Worm (Caenorhabditis elegans) whole organism, young adult: ENCODE measurements around the gene ntl-9.

Experiments used
- B0019.2 ChIP-seq: fragments of 200-800 bp; sonication (Bioruptor generic); conservative IDR thresholded peaks from 2 replicates; pipeline ENCODE4 v1.3.6; 2022; ENCODE audit warnings: missing genetic modification reagents, missing genetic modification characterization, missing compliant biosample characterization
- B0035.1 ChIP-seq: sonication (generic microtip); optimal IDR thresholded peaks from 2 replicates; lab custom pipeline; 2016; ENCODE audit warnings: missing genetic modification characterization, mild to moderate bottlenecking, missing compliant biosample characterization, missing genotype, missing genetic modification reagents
- B0261.1 ChIP-seq: sonication (generic microtip); optimal IDR thresholded peaks from 2 replicates; lab custom pipeline; 2016; ENCODE audit warnings: mild to moderate bottlenecking, missing genetic modification characterization, moderate library complexity, missing compliant biosample characterization
- C06A6.2 ChIP-seq: fragments of 200-800 bp; sonication (Bioruptor generic); conservative IDR thresholded peaks from 2 replicates; pipeline ENCODE4 v1.3.6; 2022; ENCODE audit warnings: missing genetic modification characterization, missing compliant biosample characterization
- F22D6.2 ChIP-seq: sonication (generic microtip); optimal IDR thresholded peaks from 2 replicates; lab custom pipeline; 2016; ENCODE audit warnings: mild to moderate bottlenecking, missing genetic modification characterization, missing compliant biosample characterization
- F23B12.7 ChIP-seq: sonication (generic microtip); optimal IDR thresholded peaks from 2 replicates; lab custom pipeline; 2017; ENCODE audit warnings: missing genetic modification characterization, mild to moderate bottlenecking, missing compliant biosample characterization, antibody characterized with exemption, moderate library complexity; ENCODE audit not compliant: insufficient read depth
- F33H1.4 ChIP-seq: fragments of 200-800 bp; sonication (Bioruptor generic); IDR thresholded peaks from 2 replicates; pipeline ENCODE4 v1.3.6; 2022; ENCODE audit warnings: missing genetic modification reagents, missing genetic modification characterization, missing compliant biosample characterization
- F39B2.1 ChIP-seq: fragments of 200-800 bp; sonication (Bioruptor generic); IDR thresholded peaks from 2 replicates; pipeline ENCODE4 v1.3.6; 2022; ENCODE audit warnings: missing genetic modification reagents, missing genetic modification characterization, missing compliant biosample characterization
- F55B11.4 ChIP-seq: sonication (generic microtip); optimal IDR thresholded peaks from 2 replicates; lab custom pipeline; 2016; ENCODE audit warnings: missing compliant biosample characterization, missing genetic modification characterization, borderline replicate concordance; ENCODE audit not compliant: insufficient read depth
- F57C9.4 ChIP-seq: sonication (generic microtip); optimal IDR thresholded peaks from 2 replicates; lab custom pipeline; 2017; ENCODE audit warnings: mild to moderate bottlenecking, missing genetic modification characterization, missing compliant biosample characterization
- T07F8.4 ChIP-seq: sonication (generic microtip); optimal IDR thresholded peaks from 2 replicates; lab custom pipeline; 2016; ENCODE audit warnings: mild to moderate bottlenecking, missing genetic modification characterization, moderate library complexity, missing compliant biosample characterization
- Y53F4B.3 ChIP-seq: fragments of 200-800 bp; sonication (Bioruptor generic); IDR thresholded peaks from 2 replicates; pipeline ENCODE4 v1.3.6; 2022; ENCODE audit warnings: missing genetic modification reagents, missing genetic modification characterization, missing compliant biosample characterization
- Y95B8A.8 ChIP-seq: fragments of 200-800 bp; sonication (Bioruptor generic); IDR thresholded peaks from 2 replicates; pipeline ENCODE4 v1.3.6; 2022; ENCODE audit warnings: missing genetic modification reagents, missing genetic modification characterization, missing compliant biosample characterization
- ama-1 ChIP-seq, 3 experiments: fragments of 150-350 bp in 1 of 3; sonication (generic microtip) in 2 of 3; optimal IDR thresholded peaks; 2 replicates each; lab custom pipeline; 2014 to 2018; ENCODE audit warnings: missing biosample characterization in 2 of 3, missing genetic modification characterization in 2 of 3, missing genetic modification reagents in 2 of 3
- athp-1 ChIP-seq: sonication (generic microtip); optimal IDR thresholded peaks from 2 replicates; lab custom pipeline; 2017; ENCODE audit warnings: mild to moderate bottlenecking, missing genetic modification characterization, missing compliant biosample characterization
- attf-6 ChIP-seq: fragments of 200-800 bp; sonication (Bioruptor generic); IDR thresholded peaks from 2 replicates; pipeline ENCODE4 v1.3.6; 2022; ENCODE audit warnings: missing genetic modification reagents, missing genetic modification characterization, missing compliant biosample characterization
- bed-2 ChIP-seq: fragments of 200-800 bp; sonication (Bioruptor generic); IDR thresholded peaks from 2 replicates; pipeline ENCODE4 v1.3.6; 2022; ENCODE audit warnings: missing genetic modification reagents, missing genetic modification characterization, missing compliant biosample characterization
- ceh-100 ChIP-seq: fragments of 200-800 bp; sonication (Bioruptor generic); IDR thresholded peaks from 2 replicates; pipeline ENCODE4 v1.3.6; 2022; ENCODE audit warnings: missing genetic modification reagents, missing genetic modification characterization, missing compliant biosample characterization
- ceh-27 ChIP-seq: fragments of 200-800 bp; sonication (Bioruptor generic); optimal IDR thresholded peaks from 2 replicates; lab custom pipeline; 2018; ENCODE audit warnings: mild to moderate bottlenecking, missing genetic modification characterization, moderate library complexity, missing compliant biosample characterization
- ceh-40 ChIP-seq: fragments of 200-800 bp; sonication (Bioruptor generic); IDR thresholded peaks from 2 replicates; pipeline ENCODE4 v1.3.6; 2022; ENCODE audit warnings: missing genetic modification characterization, missing compliant biosample characterization
- ceh-58 ChIP-seq: fragments of 200-800 bp; sonication (Bioruptor generic); IDR thresholded peaks from 2 replicates; pipeline ENCODE4 v1.3.6; 2022; ENCODE audit warnings: missing genetic modification characterization, missing compliant biosample characterization
- dox-1 ChIP-seq: fragments of 200-800 bp; sonication (Bioruptor generic); IDR thresholded peaks from 2 replicates; pipeline ENCODE4 v1.3.6; 2022; ENCODE audit warnings: missing genetic modification reagents, missing genetic modification characterization, missing compliant biosample characterization
- dpff-1 ChIP-seq: sonication (generic microtip); optimal IDR thresholded peaks from 2 replicates; lab custom pipeline; 2017; ENCODE audit warnings: mild to moderate bottlenecking, missing genetic modification characterization, missing compliant biosample characterization
- dpl-1 ChIP-seq: fragments of 150-350 bp; optimal IDR thresholded peaks from 2 replicates; lab custom pipeline; 2014; ENCODE audit warnings: missing biosample characterization, missing genetic modification reagents, missing genetic modification characterization
- ets-4 ChIP-seq: fragments of 200-800 bp; sonication (Bioruptor generic); optimal IDR thresholded peaks from 2 replicates; lab custom pipeline; 2018; ENCODE audit warnings: mild to moderate bottlenecking, missing genetic modification characterization, missing compliant biosample characterization
- him-1 ChIP-seq: sonication (generic microtip); optimal IDR thresholded peaks from 2 replicates; lab custom pipeline; 2016; ENCODE audit warnings: missing genotype, missing genetic modification reagents, missing genetic modification characterization, missing compliant biosample characterization
- hmg-1.2 ChIP-seq: fragments of 200-800 bp; sonication (Bioruptor generic); IDR thresholded peaks from 2 replicates; pipeline ENCODE4 v1.3.6; 2022; ENCODE audit warnings: missing genetic modification reagents, missing genetic modification characterization, missing compliant biosample characterization
- hsf-1 ChIP-seq: fragments of 200-800 bp; sonication (Bioruptor generic); IDR thresholded peaks from 2 replicates; pipeline ENCODE4 v1.3.6; 2022; ENCODE audit warnings: missing genetic modification reagents, missing genetic modification characterization, missing compliant biosample characterization
- let-526 ChIP-seq: fragments of 200-800 bp; sonication (Bioruptor generic); IDR thresholded peaks from 2 replicates; pipeline ENCODE4 v1.3.6; 2022; ENCODE audit warnings: missing genetic modification reagents, missing genetic modification characterization, missing compliant biosample characterization
- lin-54 ChIP-seq: fragments of 200-800 bp; sonication (Bioruptor generic); optimal IDR thresholded peaks from 2 replicates; lab custom pipeline; 2018; ENCODE audit warnings: mild to moderate bottlenecking, missing genetic modification characterization, missing compliant biosample characterization
- lsy-27 ChIP-seq: sonication (generic microtip); optimal IDR thresholded peaks from 2 replicates; lab custom pipeline; 2017; ENCODE audit warnings: missing genetic modification characterization, mild to moderate bottlenecking, missing compliant biosample characterization, antibody characterized with exemption, missing genotype, borderline replicate concordance; ENCODE audit not compliant: insufficient read depth
- madf-3 ChIP-seq: fragments of 200-800 bp; sonication (Bioruptor generic); IDR thresholded peaks from 2 replicates; pipeline ENCODE4 v1.3.6; 2022; ENCODE audit warnings: missing genetic modification reagents, missing genetic modification characterization, missing compliant biosample characterization
- mcd-1 ChIP-seq: fragments of 200-800 bp; sonication (Bioruptor generic); IDR thresholded peaks from 2 replicates; pipeline ENCODE4 v1.3.6; 2022; ENCODE audit warnings: missing genetic modification reagents, missing genetic modification characterization, missing compliant biosample characterization
- nfya-2 ChIP-seq: fragments of 200-800 bp; sonication (Bioruptor generic); IDR thresholded peaks from 2 replicates; pipeline ENCODE4 v1.3.6; 2022; ENCODE audit warnings: missing genetic modification reagents, missing genetic modification characterization, missing compliant biosample characterization
- nfyb-1 ChIP-seq: fragments of 200-800 bp; sonication (Bioruptor generic); IDR thresholded peaks from 2 replicates; pipeline ENCODE4 v1.3.6; 2022; ENCODE audit warnings: missing genetic modification reagents, missing genetic modification characterization, missing compliant biosample characterization
- nhr-27 ChIP-seq: fragments of 200-800 bp; sonication (Bioruptor generic); optimal IDR thresholded peaks from 2 replicates; lab custom pipeline; 2018; ENCODE audit warnings: mild to moderate bottlenecking, missing genetic modification characterization, moderate library complexity, missing compliant biosample characterization
- pbrm-1 ChIP-seq: fragments of 200-800 bp; sonication (Bioruptor generic); IDR thresholded peaks from 2 replicates; pipeline ENCODE4 v1.3.6; 2022; ENCODE audit warnings: missing genetic modification reagents, missing genetic modification characterization, missing compliant biosample characterization
- pha-4 ChIP-seq: fragments of 150-350 bp; sonication (generic microtip); optimal IDR thresholded peaks from 2 replicates; lab custom pipeline; 2014; ENCODE audit warnings: missing biosample characterization, missing genetic modification reagents, missing genetic modification characterization
- repo-1 ChIP-seq: sonication (generic microtip); optimal IDR thresholded peaks from 2 replicates; lab custom pipeline; 2017; ENCODE audit warnings: mild to moderate bottlenecking, missing genetic modification characterization, missing compliant biosample characterization
- snpc-1.1 ChIP-seq: sonication (generic microtip); optimal IDR thresholded peaks from 2 replicates; lab custom pipeline; 2017; ENCODE audit warnings: missing genetic modification characterization, mild to moderate bottlenecking, missing compliant biosample characterization, antibody characterized with exemption, moderate library complexity, missing genotype, missing genetic modification reagents; ENCODE audit not compliant: insufficient read depth
- snpc-4 ChIP-seq, 5 experiments: fragments of 150-350 bp in 1 of 5; sonication (generic microtip) in 4 of 5; optimal IDR thresholded peaks; 2 replicates each; lab custom pipeline; 2014 to 2018; ENCODE audit warnings: missing genetic modification characterization in 5 of 5, missing biosample characterization in 3 of 5, antibody characterized with exemption in 2 of 5, mild to moderate bottlenecking in 2 of 5, missing compliant biosample characterization in 2 of 5, missing genotype in 2 of 5, moderate library complexity in 2 of 5, missing genetic modification reagents in 1 of 5
- tbx-9 ChIP-seq: sonication (generic microtip); optimal IDR thresholded peaks from 2 replicates; lab custom pipeline; 2016; ENCODE audit warnings: borderline replicate concordance, missing genetic modification characterization, inconsistent platforms, missing compliant biosample characterization
- zim-3 ChIP-seq: sonication (generic microtip); optimal IDR thresholded peaks from 2 replicates; lab custom pipeline; 2017; ENCODE audit warnings: mild to moderate bottlenecking, missing genetic modification characterization, moderate library complexity, missing compliant biosample characterization
- ztf-28 ChIP-seq: fragments of 200-800 bp; sonication (Bioruptor generic); IDR thresholded peaks from 2 replicates; pipeline ENCODE4 v1.3.6; 2022; ENCODE audit warnings: missing genetic modification reagents, missing genetic modification characterization, missing compliant biosample characterization

Gene ntl-9

DNA sequence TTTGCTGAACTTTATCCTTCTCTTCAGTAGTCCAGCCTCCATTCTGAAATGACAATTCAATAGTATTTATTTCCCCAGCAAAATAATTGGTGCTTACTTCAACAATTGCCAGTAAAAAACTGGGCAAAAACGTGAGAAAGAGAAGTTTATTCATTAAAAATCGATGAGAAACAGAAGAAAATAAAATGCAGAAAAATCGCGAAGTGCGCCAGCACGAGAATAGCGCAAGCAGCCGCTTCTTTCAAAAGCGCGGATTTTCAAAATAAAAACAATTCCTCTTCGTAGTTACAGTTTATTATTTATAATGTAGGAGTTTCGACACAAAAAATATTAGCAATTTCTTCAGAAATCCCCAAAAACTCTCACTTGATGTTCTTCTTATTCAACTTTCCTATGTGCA, 18.6 kb downstream of the ntl-9 start, which contains the start of gene C27F2.9 (continued):
- peak; percentile 34 for TF ChIP-seq ceh-27 (GFP tag; lab: Kevin White, UChicago)
- TF ChIP-seq ets-4 (GFP tag; lab: Kevin White, UChicago) = no peak
- no peak for TF ChIP-seq bed-2 (GFP tag; lab: Robert Waterston, UW)
- peak; percentile 97 for TF ChIP-seq dpl-1 (GFP tag; lab: Kevin White, UChicago)
- TF ChIP-seq F23B12.7 (tag; lab: Kevin White, UChicago) = peak; percentile 24
- 0 out of 2 replicates have a peak, but pooled peaks have one; percentile 34 for TF ChIP-seq C06A6.2
- peak; percentile 73 for TF ChIP-seq pbrm-1 (GFP tag; lab: Robert Waterston, UW)
- no peak for TF ChIP-seq F39B2.1 (GFP tag; lab: Robert Waterston, UW)
- no peak for TF ChIP-seq let-526 (GFP tag; lab: Robert Waterston, UW)
- no peak for TF ChIP-seq zim-3 (tag; lab: Kevin White, UChicago)
- TF ChIP-seq lsy-27 (tag; lab: Kevin White, UChicago) = no peak
- no peak for TF ChIP-seq B0035.1 (tag; lab: Kevin White, UChicago)
- TF ChIP-seq madf-3 = peak; percentile 86; the same call in 1 of the 2 replicates
- TF ChIP-seq athp-1 (tag; lab: Kevin White, UChicago) = no peak
- no peak for TF ChIP-seq ceh-40 (GFP tag; lab: Robert Waterston, UW)
- TF ChIP-seq T07F8.4 (tag; lab: Kevin White, UChicago) = no peak
- peak; percentile 56 for TF ChIP-seq repo-1 (tag; lab: Kevin White, UChicago)
- TF ChIP-seq attf-6 (GFP tag; lab: Robert Waterston, UW) = no peak
- TF ChIP-seq Y53F4B.3 = no peak
- peak; percentile 100 for TF ChIP-seq lin-54 (GFP tag; lab: Kevin White, UChicago)
- no peak for TF ChIP-seq ztf-28 (GFP tag; lab: Robert Waterston, UW)
- no peak for TF ChIP-seq B0019.2
- TF ChIP-seq nhr-27 = no peak
- no peak for TF ChIP-seq snpc-1.1
- TF ChIP-seq Y95B8A.8 (GFP tag; lab: Robert Waterston, UW) = no peak
- peak; percentile 67 for TF ChIP-seq hmg-1.2 (GFP tag; lab: Robert Waterston, UW)
- peak; percentile 90 for TF ChIP-seq mcd-1
- TF ChIP-seq hsf-1 (GFP tag; lab: Robert Waterston, UW) = no peak
- peak; percentile 79 for TF ChIP-seq F33H1.4 (GFP tag; lab: Robert Waterston, UW)
- no peak for TF ChIP-seq B0261.1 (tag; lab: Kevin White, UChicago)
- peak; percentile 20 for TF ChIP-seq pha-4
- no peak for TF ChIP-seq nfya-2 (GFP tag; lab: Robert Waterston, UW)
- no peak for TF ChIP-seq F55B11.4 (tag; lab: Kevin White, UChicago)
- TF ChIP-seq dox-1 = no peak; the same call in 1 of the 2 replicates
- TF ChIP-seq ceh-100 = peak; percentile 67; the same call in 1 of the 2 replicates
- TF ChIP-seq dpff-1 (tag; lab: Kevin White, UChicago) = no peak
- TF ChIP-seq snpc-4 (GFP tag; optimal IDR thresholded peaks at IDR 0.05; lab: Kevin White, UChicago) = peak; percentile 50
- peak in 2 of 4 experiments; percentile 55 to 85 for TF ChIP-seq snpc-4 (tag; optimal IDR thresholded peaks at IDR 0.05; lab: Kevin White, UChicago)
- no peak for TF ChIP-seq tbx-9 (tag; lab: Kevin White, UChicago)
- peak; percentile 70 for TF ChIP-seq him-1 (tag; lab: Kevin White, UChicago)
- TF ChIP-seq ama-1 (optimal IDR thresholded peaks at IDR 0.05; lab: Kevin White, UChicago) = no peak
- peak in 1 of 2 experiments; percentile 27 for TF ChIP-seq ama-1 (GFP tag; optimal IDR thresholded peaks at IDR 0.05; lab: Kevin White, UChicago)
- TF ChIP-seq F57C9.4 (tag; lab: Kevin White, UChicago) = no peak
- no peak for TF ChIP-seq ceh-58 (GFP tag; lab: Robert Waterston, UW)
- TF ChIP-seq F22D6.2 (tag; lab: Kevin White, UChicago) = no peak
- TF ChIP-seq nfyb-1 = no peak
